Worm (Caenorhabditis elegans): ENCODE measurements around the gene Y49F6C.2.
A peak's percentile ranks its signal among the peaks of the same experiment; 100 is the strongest.

The Y49F6C.2 gene

ce11 chrII:3403535-3403934 is 25.2 kb downstream of the Y49F6C.2 start, which contains the start of gene nep-8:
nep-8 (plus strand) TSS chrII:3403835.
- no peak for TF ChIP-seq ztf-29 (GFP tag; IDR thresholded peaks at IDR 0.05)
- TF ChIP-seq tab-1 (GFP tag; IDR thresholded peaks at IDR 0.05): no peak

- TF ChIP-seq T22C8.4 (GFP tag; IDR thresholded peaks at IDR 0.05): no peak
- no peak for TF ChIP-seq ztf-29 (GFP tag; IDR thresholded peaks at IDR 0.05)
- TF ChIP-seq ref-1 (GFP tag; conservative IDR thresholded peaks at IDR 0.05): no peak
- no peak for TF ChIP-seq ztf-23 (GFP tag; IDR thresholded peaks at IDR 0.05)
- no peak for TF ChIP-seq cog-1 (tag; optimal IDR thresholded peaks at IDR 0.05)
- TF ChIP-seq flt-1 (GFP tag; IDR thresholded peaks at IDR 0.05): no peak
- no peak for TF ChIP-seq med-1 (GFP tag; optimal IDR thresholded peaks at IDR 0.05; ENCODE audit: insufficient read depth)
- no peak for TF ChIP-seq klf-2 (GFP tag; conservative IDR thresholded peaks at IDR 0.05)
- no peak for TF ChIP-seq tab-1 (GFP tag; IDR thresholded peaks at IDR 0.05)
Observed at ce11 chrII:3414383-3414910, 36.1 kb downstream of the Y49F6C.2 start, which contains the start of the genes F18A12.7 and F18A12.2. F18A12.7 (minus strand) TSS chrII:3414483. F18A12.2 (plus strand) TSS chrII:3414860.

- no peak for TF ChIP-seq T22C8.4 (GFP tag; IDR thresholded peaks at IDR 0.05)
- no peak for TF ChIP-seq cog-1 (tag; optimal IDR thresholded peaks at IDR 0.05)
- no peak for TF ChIP-seq ref-1 (GFP tag; conservative IDR thresholded peaks at IDR 0.05)
- TF ChIP-seq klf-2 (GFP tag; conservative IDR thresholded peaks at IDR 0.05): no peak
- TF ChIP-seq tab-1 (GFP tag; IDR thresholded peaks at IDR 0.05): no peak
- TF ChIP-seq med-1 (GFP tag; optimal IDR thresholded peaks at IDR 0.05; ENCODE audit: insufficient read depth): no peak
- no peak for TF ChIP-seq flt-1 (GFP tag; IDR thresholded peaks at IDR 0.05)
- no peak for TF ChIP-seq ztf-29 (GFP tag; IDR thresholded peaks at IDR 0.05)
- no peak for TF ChIP-seq ztf-23 (GFP tag; IDR thresholded peaks at IDR 0.05)
Observed at ce11 chrII:3416528-3416927, 38.2 kb downstream of the Y49F6C.2 start, which contains the start of gene nep-6. nep-6 (plus strand) TSS chrII:3416828.

ce11 chrII:3422938-3423337 is 44.6 kb downstream of the Y49F6C.2 start:
- TF ChIP-seq klf-2 (GFP tag; conservative IDR thresholded peaks at IDR 0.05): no peak

ce11 chrII:3425433-3425832 is 47.1 kb downstream of the Y49F6C.2 start, which contains the start of gene nep-11:
nep-11 (minus strand) TSS chrII:3425533.
- no peak for TF ChIP-seq T22C8.4 (GFP tag; IDR thresholded peaks at IDR 0.05)
- TF ChIP-seq ztf-29 (GFP tag; IDR thresholded peaks at IDR 0.05): no peak
- no peak for TF ChIP-seq ref-1 (GFP tag; conservative IDR thresholded peaks at IDR 0.05)
- TF ChIP-seq flt-1 (GFP tag; IDR thresholded peaks at IDR 0.05): no peak
- TF ChIP-seq klf-2 (GFP tag; conservative IDR thresholded peaks at IDR 0.05): no peak
- TF ChIP-seq cog-1 (tag; optimal IDR thresholded peaks at IDR 0.05): no peak
- no peak for TF ChIP-seq med-1 (GFP tag; optimal IDR thresholded peaks at IDR 0.05; ENCODE audit: insufficient read depth)
- no peak for TF ChIP-seq ztf-23 (GFP tag; IDR thresholded peaks at IDR 0.05)
- TF ChIP-seq tab-1 (GFP tag; IDR thresholded peaks at IDR 0.05): no peak

ce11 chrII:3428158-3428704 is 49.9 kb downstream of the Y49F6C.2 start:
- TF ChIP-seq ztf-23 (GFP tag; IDR thresholded peaks at IDR 0.05) (peak; percentile 56; the same call in 1 of the 2 replicates), tab-1 (GFP tag; IDR thresholded peaks at IDR 0.05) (no peak), ref-1 (GFP tag; conservative IDR thresholded peaks at IDR 0.05) (no peak), T22C8.4 (GFP tag; IDR thresholded peaks at IDR 0.05) (0 out of 2 replicates have a peak, but pooled peaks have one; percentile 16), cog-1 (tag; optimal IDR thresholded peaks at IDR 0.05) (no peak), klf-2 (GFP tag; conservative IDR thresholded peaks at IDR 0.05) (no peak), med-1 (GFP tag; optimal IDR thresholded peaks at IDR 0.05; ENCODE audit: insufficient read depth) (no peak)

Measured in whole organism, midembryonic.